Worm (Caenorhabditis elegans) whole organism, L3 larva: ENCODE data around the gene ceh-88.

Experiments
- R02D3.7 ChIP-seq: fragments of 150-350 bp; optimal IDR thresholded peaks from 2 replicates; lab custom pipeline; 2014; ENCODE audit warnings: missing biosample characterization, missing genetic modification characterization
- ZK546.5 ChIP-seq: sonication (generic microtip); optimal IDR thresholded peaks from 2 replicates; lab custom pipeline; 2017; ENCODE audit warnings: missing biosample characterization, missing genetic modification characterization
- ceh-9 ChIP-seq: sonication (generic microtip); optimal IDR thresholded peaks from 2 replicates; lab custom pipeline; 2018; ENCODE audit warnings: missing biosample characterization, missing genetic modification characterization
- hmg-11 ChIP-seq: sonication (generic microtip); optimal IDR thresholded peaks from 2 replicates; lab custom pipeline; 2016; ENCODE audit warnings: missing genetic modification characterization, missing compliant biosample characterization
- nhr-76 ChIP-seq: fragments of 150-350 bp; sonication (generic microtip); optimal IDR thresholded peaks from 5 replicates; lab custom pipeline; 2014; ENCODE audit warnings: missing biosample characterization, missing genetic modification characterization
- pha-4 ChIP-seq: fragments of 150-350 bp; optimal IDR thresholded peaks from 2 replicates; lab custom pipeline; 2014; ENCODE audit warnings: missing biosample characterization, missing genetic modification reagents, missing genetic modification characterization
- skn-1 ChIP-seq: fragments of 150-350 bp; optimal IDR thresholded peaks from 2 replicates; lab custom pipeline; 2014; ENCODE audit warnings: missing biosample characterization, missing genetic modification characterization
- snpc-4 ChIP-seq: fragments of 150-350 bp; optimal IDR thresholded peaks from 2 replicates; lab custom pipeline; 2014; ENCODE audit warnings: missing biosample characterization, missing genetic modification characterization
- ztf-11 ChIP-seq: fragments of 150-350 bp; optimal IDR thresholded peaks from 2 replicates; lab custom pipeline; 2014; ENCODE audit warnings: missing biosample characterization, missing genetic modification characterization

- TF ChIP-seq nhr-76 (tag; lab: Kevin White, UChicago) (no peak), hmg-11 (tag; lab: Kevin White, UChicago) (no peak), ztf-11 (tag; lab: Kevin White, UChicago) (no peak), ZK546.5 (tag; lab: Kevin White, UChicago) (no peak), R02D3.7 (tag; lab: Kevin White, UChicago) (no peak), ceh-9 (tag; lab: Kevin White, UChicago) (no peak), pha-4 (tag; lab: Kevin White, UChicago) (no peak), skn-1 (tag; lab: Kevin White, UChicago) (no peak), snpc-4 (tag; lab: Kevin White, UChicago) (peak; percentile 8)
Observed at ce11 chrIV:17279592-17280440, 49.2 kb upstream of the ceh-88 start.
